Fruit fly (Drosophila melanogaster) whole organism, pupa: ENCODE measurements around the gene CG7950.

Source experiments
- CG10348 ChIP-seq: fragments of 200-800 bp; sonication (Bioruptor generic); IDR thresholded peaks from 2 replicates; pipeline ENCODE4 v1.3.6; 2022; ENCODE audit warnings: missing biosample characterization, missing genetic modification characterization
- CG12605 ChIP-seq: fragments of 200-800 bp; sonication (Bioruptor generic); IDR thresholded peaks from 2 replicates; pipeline ENCODE4 v1.3.6; 2022; ENCODE audit warnings: missing biosample characterization, missing genetic modification characterization
- CG13204 ChIP-seq: fragments of 200-800 bp; sonication (Bioruptor generic); optimal IDR thresholded peaks from 2 replicates; lab custom pipeline; 2018; ENCODE audit warnings: missing biosample characterization, mild to moderate bottlenecking, missing genetic modification characterization, moderate library complexity
- CG14655 ChIP-seq: fragments of 200-800 bp; sonication (Bioruptor generic); optimal IDR thresholded peaks from 3 replicates; lab custom pipeline; 2017; ENCODE audit warnings: mild to moderate bottlenecking, missing biosample characterization, missing genetic modification reagents, missing genetic modification characterization
- CG15710 ChIP-seq: fragments of 200-800 bp; sonication (Bioruptor generic); optimal IDR thresholded peaks from 2 replicates; lab custom pipeline; 2018; ENCODE audit warnings: missing biosample characterization, mild to moderate bottlenecking, missing genetic modification characterization, moderate library complexity
- CG17806 ChIP-seq: fragments of 200-800 bp; sonication (Bioruptor generic); optimal IDR thresholded peaks from 2 replicates; lab custom pipeline; 2018; ENCODE audit warnings: missing biosample characterization, mild to moderate bottlenecking, missing genetic modification characterization, moderate library complexity
- CG32121 ChIP-seq: fragments of 200-800 bp; sonication (Bioruptor generic); IDR thresholded peaks from 2 replicates; pipeline ENCODE4 v1.3.6; 2022; ENCODE audit warnings: missing biosample characterization, missing genetic modification characterization
- CG34367 ChIP-seq: fragments of 200-800 bp; sonication (Bioruptor generic); optimal IDR thresholded peaks from 2 replicates; lab custom pipeline; 2018; ENCODE audit warnings: missing biosample characterization, mild to moderate bottlenecking, missing genetic modification characterization
- CG4496 ChIP-seq: fragments of 200-800 bp; sonication (Bioruptor generic); IDR thresholded peaks from 3 replicates; pipeline ENCODE4 v1.3.6; 2022; ENCODE audit warnings: missing biosample characterization, missing genetic modification characterization
- CG8159 ChIP-seq: fragments of 200-800 bp; sonication (Bioruptor generic); optimal IDR thresholded peaks from 3 replicates; lab custom pipeline; 2018; ENCODE audit warnings: missing biosample characterization, mild to moderate bottlenecking, missing genetic modification characterization, moderate library complexity
- CG8301 ChIP-seq: fragments of 200-800 bp; sonication (Bioruptor generic); optimal IDR thresholded peaks from 2 replicates; lab custom pipeline; 2018; ENCODE audit warnings: missing biosample characterization, mild to moderate bottlenecking, missing genetic modification characterization
- CG9948 ChIP-seq: fragments of 200-800 bp; sonication (Bioruptor generic); optimal IDR thresholded peaks from 2 replicates; lab custom pipeline; 2018; ENCODE audit warnings: missing biosample characterization, mild to moderate bottlenecking, missing genetic modification characterization, moderate library complexity
- D1 ChIP-seq: fragments of 200-800 bp; sonication (Bioruptor generic); optimal IDR thresholded peaks from 2 replicates; lab custom pipeline; 2018; ENCODE audit warnings: missing biosample characterization, mild to moderate bottlenecking, missing genetic modification characterization, moderate library complexity
- EcR ChIP-seq: fragments of 200-800 bp; sonication (Bioruptor generic); optimal IDR thresholded peaks from 3 replicates; lab custom pipeline; 2019; ENCODE audit warnings: missing biosample characterization, missing genetic modification characterization, mild to moderate bottlenecking, moderate library complexity, missing genetic modification reagents
- Ets98B ChIP-seq: fragments of 200-800 bp; sonication (Bioruptor generic); IDR thresholded peaks from 2 replicates; pipeline ENCODE4 v1.3.6; 2022; ENCODE audit warnings: missing biosample characterization, missing genetic modification characterization
- Pif1A ChIP-seq: fragments of 200-800 bp; sonication (Bioruptor generic); optimal IDR thresholded peaks from 3 replicates; lab custom pipeline; 2016; ENCODE audit warnings: missing biosample characterization, missing genetic modification characterization
- Pif1B ChIP-seq: fragments of 200-800 bp; sonication (Bioruptor generic); optimal IDR thresholded peaks from 3 replicates; lab custom pipeline; 2016; ENCODE audit warnings: missing biosample characterization, missing genetic modification characterization
- Snoo ChIP-seq: fragments of 200-800 bp; sonication (Bioruptor generic); optimal IDR thresholded peaks from 3 replicates; lab custom pipeline; 2017; ENCODE audit warnings: missing biosample characterization, mild to moderate bottlenecking, missing genetic modification characterization, inconsistent platforms
- fd96Ca ChIP-seq: fragments of 200-800 bp; sonication (Bioruptor generic); IDR thresholded peaks from 3 replicates; pipeline ENCODE4 v1.3.6; 2022; ENCODE audit warnings: missing biosample characterization, missing genetic modification characterization
- gl ChIP-seq: fragments of 200-800 bp; sonication (Bioruptor generic); optimal IDR thresholded peaks from 2 replicates; lab custom pipeline; 2018; ENCODE audit warnings: missing biosample characterization, mild to moderate bottlenecking, missing genetic modification characterization
- rn ChIP-seq: fragments of 200-800 bp; sonication (Bioruptor generic); IDR thresholded peaks from 2 replicates; pipeline ENCODE4 v1.3.6; 2022; ENCODE audit warnings: missing biosample characterization, missing genetic modification characterization

The CG7950 gene

dm6 chr3R:30014480-30014879 lies 42.2 kb upstream of the CG7950 start:
- TF ChIP-seq CG10348 (GFP tag; lab: Robert Waterston, UW) (no peak), CG15710 (tag; lab: Kevin White, UChicago) (no peak), CG8159 (tag; lab: Kevin White, UChicago) (no peak), CG8301 (tag; lab: Kevin White, UChicago) (no peak), rn (GFP tag; lab: Robert Waterston, UW) (no peak), Pif1B (GFP tag; lab: Kevin White, UChicago) (no peak), CG32121 (GFP tag; lab: Robert Waterston, UW) (no peak), CG12605 (GFP tag; lab: Robert Waterston, UW) (no peak), CG4496 (no peak), Pif1A (GFP tag; lab: Kevin White, UChicago) (no peak), CG9948 (tag; lab: Kevin White, UChicago) (no peak), D1 (tag; lab: Kevin White, UChicago) (no peak), fd96Ca (GFP tag; lab: Robert Waterston, UW) (no peak)
- TF ChIP-seq, all 21 proteins: peak for 0

- TF ChIP-seq CG9948 (tag; lab: Kevin White, UChicago), result no peak
- TF ChIP-seq CG17806 (tag; lab: Kevin White, UChicago), result peak; percentile 6
- TF ChIP-seq CG13204 (GFP tag; lab: Kevin White, UChicago), result peak; percentile 45
- TF ChIP-seq CG15710 (tag; lab: Kevin White, UChicago), result no peak
- TF ChIP-seq CG12605 (GFP tag; lab: Robert Waterston, UW), result peak; percentile 44; the same call in 1 of the 2 replicates
- TF ChIP-seq gl (tag; lab: Kevin White, UChicago), result no peak
- TF ChIP-seq CG8159 (tag; lab: Kevin White, UChicago), result no peak
- no peak for TF ChIP-seq rn (GFP tag; lab: Robert Waterston, UW)
- TF ChIP-seq Snoo, result no peak
- TF ChIP-seq CG4496, result 0 out of 3 replicates have a peak, but pooled peaks have one; percentile 36
- TF ChIP-seq D1 (tag; lab: Kevin White, UChicago), result no peak
- 0 out of 2 replicates have a peak, but pooled peaks have one; percentile 24 for TF ChIP-seq CG32121 (GFP tag; lab: Robert Waterston, UW)
- no peak for TF ChIP-seq CG14655
- no peak for TF ChIP-seq fd96Ca (GFP tag; lab: Robert Waterston, UW)
- TF ChIP-seq Ets98B (GFP tag; lab: Robert Waterston, UW), result peak; percentile 40; the same call in 1 of the 2 replicates
- TF ChIP-seq EcR (GFP tag; lab: Kevin White, UChicago), result no peak
- TF ChIP-seq CG34367 (tag; lab: Kevin White, UChicago), result peak; percentile 7
- no peak for TF ChIP-seq CG10348 (GFP tag; lab: Robert Waterston, UW)
- TF ChIP-seq Pif1B (GFP tag; lab: Kevin White, UChicago), result no peak
- TF ChIP-seq CG8301 (tag; lab: Kevin White, UChicago), result peak; percentile 6
- TF ChIP-seq Pif1A (GFP tag; lab: Kevin White, UChicago), result no peak
Measured at dm6 chr3R:30014977-30015514, 41.6 kb upstream of the CG7950 start, which contains the start of gene CG7920. Gene CG7920, minus strand, starts transcription at chr3R:30015284.

- TF ChIP-seq CG9948 (tag; lab: Kevin White, UChicago), result peak; percentile 20
- TF ChIP-seq CG12605 (GFP tag; lab: Robert Waterston, UW), result no peak
- TF ChIP-seq CG15710 (tag; lab: Kevin White, UChicago), result peak; percentile 9
- peak; percentile 73 for TF ChIP-seq CG32121 (GFP tag; lab: Robert Waterston, UW)
- no peak for TF ChIP-seq Snoo
- TF ChIP-seq rn (GFP tag; lab: Robert Waterston, UW), result 0 out of 2 replicates have a peak, but pooled peaks have one; percentile 21
- peak; percentile 8 for TF ChIP-seq CG17806 (tag; lab: Kevin White, UChicago)
- peak; percentile 44 for TF ChIP-seq CG8301 (tag; lab: Kevin White, UChicago)
- no peak for TF ChIP-seq Pif1A (GFP tag; lab: Kevin White, UChicago)
- TF ChIP-seq CG8159 (tag; lab: Kevin White, UChicago), result peak; percentile 27
- TF ChIP-seq Ets98B (GFP tag; lab: Robert Waterston, UW), result peak; percentile 57
- TF ChIP-seq fd96Ca (GFP tag; lab: Robert Waterston, UW), result peak; percentile 37; the same call in 1 of the 3 replicates
- TF ChIP-seq CG4496, result peak; percentile 64; the same call in 2 of the 3 replicates
Measured at dm6 chr3R:30021009-30021408, 35.6 kb upstream of the CG7950 start.

- TF ChIP-seq EcR (GFP tag; lab: Kevin White, UChicago), result no peak
- TF ChIP-seq rn (GFP tag; lab: Robert Waterston, UW), result no peak
- TF ChIP-seq D1 (tag; lab: Kevin White, UChicago), result no peak
- no peak for TF ChIP-seq gl (tag; lab: Kevin White, UChicago)
- no peak for TF ChIP-seq Pif1A (GFP tag; lab: Kevin White, UChicago)
- peak; percentile 2 for TF ChIP-seq CG17806 (tag; lab: Kevin White, UChicago)
- TF ChIP-seq Snoo, result peak; percentile 17
- no peak for TF ChIP-seq Pif1B (GFP tag; lab: Kevin White, UChicago)
- no peak; the same call in 1 of the 2 replicates for TF ChIP-seq CG32121 (GFP tag; lab: Robert Waterston, UW)
- TF ChIP-seq CG15710 (tag; lab: Kevin White, UChicago), result no peak
- TF ChIP-seq Ets98B (GFP tag; lab: Robert Waterston, UW), result peak; percentile 65; the same call in 1 of the 2 replicates
- peak; percentile 61; the same call in 2 of the 3 replicates for TF ChIP-seq CG4496
- TF ChIP-seq CG9948 (tag; lab: Kevin White, UChicago), result no peak
- TF ChIP-seq CG10348 (GFP tag; lab: Robert Waterston, UW), result no peak
- no peak for TF ChIP-seq fd96Ca (GFP tag; lab: Robert Waterston, UW)
- TF ChIP-seq CG14655, result no peak
- TF ChIP-seq CG12605 (GFP tag; lab: Robert Waterston, UW), result peak; percentile 47
- no peak for TF ChIP-seq CG34367 (tag; lab: Kevin White, UChicago)
- TF ChIP-seq CG13204 (GFP tag; lab: Kevin White, UChicago), result peak; percentile 98
- TF ChIP-seq CG8301 (tag; lab: Kevin White, UChicago), result no peak
- no peak for TF ChIP-seq CG8159 (tag; lab: Kevin White, UChicago)
Measured at dm6 chr3R:30021559-30022451, 34.9 kb upstream of the CG7950 start, which contains the start of gene Mgat2. Gene Mgat2, minus strand, starts transcription at chr3R:30022221.
